Fruit fly (Drosophila melanogaster): Measurements from ENCODE around the gene CG17328.
A peak's percentile ranks its signal among the peaks of the same experiment; 100 is the strongest.

DNA sequence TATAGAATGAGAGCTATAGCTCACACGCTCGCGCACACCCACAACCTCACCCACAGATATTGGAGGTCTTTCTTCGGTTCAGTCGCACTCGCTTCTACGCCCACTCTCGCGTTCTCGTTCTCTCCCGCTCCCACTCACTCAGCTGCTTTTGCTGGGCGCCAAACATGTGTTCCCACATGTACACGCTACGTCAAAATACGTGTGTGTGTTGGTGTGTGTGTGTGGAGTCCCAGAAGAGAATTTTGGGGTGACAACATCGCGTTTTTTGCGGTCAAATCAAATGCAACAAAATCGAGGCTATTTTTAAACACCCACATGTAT is 28.3 kb upstream of the CG17328 start:
- TF ChIP-seq Mnt (GFP tag; optimal IDR thresholded peaks at IDR 0.05): peak; percentile 85
- TF ChIP-seq ovo (GFP tag; optimal IDR thresholded peaks at IDR 0.05): no peak
- TF ChIP-seq kay (GFP tag; ENCODE audit: borderline replicate concordance): peak; percentile 62
- no peak for TF ChIP-seq CG11617 (GFP tag; optimal IDR thresholded peaks at IDR 0.05)
- no peak for TF ChIP-seq CG1620 (GFP tag; optimal IDR thresholded peaks at IDR 0.05)
- no peak for TF ChIP-seq toe (GFP tag; optimal IDR thresholded peaks at IDR 0.05)
- no peak for TF ChIP-seq cnc (optimal IDR thresholded peaks at IDR 0.05)
- TF ChIP-seq CG14711 (tag; optimal IDR thresholded peaks at IDR 0.05): no peak
- no peak for TF ChIP-seq bab1 (GFP tag; optimal IDR thresholded peaks at IDR 0.05)
- TF ChIP-seq CG33017 (tag; optimal IDR thresholded peaks at IDR 0.05): no peak
- no peak for TF ChIP-seq Clk (GFP tag; optimal IDR thresholded peaks at IDR 0.05)
- TF ChIP-seq CG7045 (GFP tag; optimal IDR thresholded peaks at IDR 0.05): no peak
- peak; percentile 73 for TF ChIP-seq pad (GFP tag; optimal IDR thresholded peaks at IDR 0.05)

Measured in whole organism, adult.